Worm (Caenorhabditis elegans): ENCODE measurements around the gene Y69E1A.5.

DNA sequence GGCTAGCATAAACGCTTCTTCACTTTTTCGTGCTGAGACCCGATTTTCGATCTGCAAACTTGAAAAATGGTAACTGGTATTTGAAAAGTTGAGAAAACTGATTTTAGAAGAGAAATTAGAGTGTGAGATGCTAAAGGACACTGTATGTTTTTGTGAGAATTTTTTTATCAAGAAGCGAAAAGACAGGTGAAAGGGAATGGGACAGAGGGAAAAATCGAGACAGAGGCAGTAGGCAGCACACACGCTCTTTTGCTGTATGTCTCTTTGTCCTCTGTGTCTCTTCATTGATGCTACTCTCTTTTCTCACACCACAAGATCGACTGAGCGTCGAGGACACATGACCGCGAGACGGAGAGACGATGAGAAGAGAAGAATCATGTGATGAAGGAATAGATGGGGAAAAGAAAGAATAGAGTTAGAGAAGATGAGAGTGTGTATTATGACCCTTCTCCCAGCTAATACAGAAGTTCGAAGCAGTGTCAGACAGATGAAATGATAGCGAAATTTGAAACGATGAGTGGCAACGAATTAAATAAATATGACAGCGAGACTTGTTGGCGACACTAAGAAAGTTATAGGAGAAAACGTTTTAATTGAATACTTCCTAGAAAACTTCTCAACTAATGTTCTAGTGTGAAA lies 21.5 kb downstream of the Y69E1A.5 start, which contains the start of gene lgg-2:
- TF ChIP-seq crh-2 (tag; optimal IDR thresholded peaks at IDR 0.05), result peak; percentile 98
- peak; percentile 56 for TF ChIP-seq alr-1 (tag; optimal IDR thresholded peaks at IDR 0.05)
- TF ChIP-seq ztf-4 (tag; optimal IDR thresholded peaks at IDR 0.05), result peak; percentile 97
- TF ChIP-seq aly-2 (tag; optimal IDR thresholded peaks at IDR 0.05), result no peak
- no peak for TF ChIP-seq unc-39 (tag; optimal IDR thresholded peaks at IDR 0.05)
- TF ChIP-seq ceh-82 (tag; optimal IDR thresholded peaks at IDR 0.05), result peak; percentile 21
- TF ChIP-seq ztf-11 (tag; optimal IDR thresholded peaks at IDR 0.05), result peak; percentile 4
- peak; percentile 78 for TF ChIP-seq zag-1 (tag; optimal IDR thresholded peaks at IDR 0.05)
- TF ChIP-seq fos-1 (tag; optimal IDR thresholded peaks at IDR 0.05), result peak; percentile 97
- no peak for TF ChIP-seq R02D3.7 (tag; optimal IDR thresholded peaks at IDR 0.05)
- TF ChIP-seq nhr-23 (tag; optimal IDR thresholded peaks at IDR 0.05), result no peak

Measured in whole organism, L2 larva.